Worm (Caenorhabditis elegans): Measurements from ENCODE around the gene fbxc-55.

- TF ChIP-seq ztf-7 (tag; optimal IDR thresholded peaks at IDR 0.05) (no peak), nhr-11 (tag; optimal IDR thresholded peaks at IDR 0.05) (no peak), lin-15B (tag; optimal IDR thresholded peaks at IDR 0.05) (no peak), unc-39 (tag; optimal IDR thresholded peaks at IDR 0.05) (no peak), ceh-62 (tag; optimal IDR thresholded peaks at IDR 0.05) (no peak), attf-4 (tag; optimal IDR thresholded peaks at IDR 0.05) (no peak)
Measured at ce11 chrII:3148404-3148803, 21.6 kb downstream of the fbxc-55 start.
